Worm (Caenorhabditis elegans): Measurements from ENCODE around the gene C06H2.7.

DNA sequence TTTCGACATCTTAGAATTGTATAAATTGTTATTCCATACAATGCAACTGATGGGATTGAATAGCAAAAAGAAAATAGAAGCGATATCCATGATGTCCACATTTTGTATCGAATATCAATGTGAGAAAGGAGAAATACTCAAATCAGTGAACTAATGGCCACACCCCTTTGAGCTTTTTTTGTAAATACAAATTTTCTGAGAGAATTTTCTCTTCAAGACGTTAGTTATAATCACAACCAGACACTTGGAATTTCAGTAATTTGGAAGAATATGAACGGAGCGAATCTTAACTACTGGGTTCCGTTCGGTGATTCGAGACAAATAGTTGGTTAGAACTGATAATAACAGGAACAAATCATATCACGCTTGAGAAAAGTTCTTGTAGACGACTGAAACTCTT lies 17.2 kb upstream of the C06H2.7 start, which contains the start of gene srg-41:
- no peak for TF ChIP-seq ceh-16 (tag; optimal IDR thresholded peaks at IDR 0.05)
- TF ChIP-seq lin-11 (tag; optimal IDR thresholded peaks at IDR 0.05): no peak
- TF ChIP-seq nhr-129 (tag; optimal IDR thresholded peaks at IDR 0.05): no peak
- no peak for TF ChIP-seq unc-62 (GFP tag; optimal IDR thresholded peaks at IDR 0.05)

Measured in whole organism, L2 larva.